Fruit fly (Drosophila melanogaster) whole organism, embryonic: ENCODE data around the gene Arp3.
A peak's percentile ranks its signal among the peaks of the same experiment; 100 is the strongest.

ENCODE experiments used
- Atf6 ChIP-seq: fragments of 200-800 bp; sonication (Bioruptor generic); IDR thresholded peaks from 2 replicates; pipeline ENCODE4 v1.3.6; 2022; ENCODE audit warnings: missing biosample characterization, missing genetic modification characterization
- Bgb ChIP-seq: fragments of 200-800 bp; sonication (Bioruptor generic); IDR thresholded peaks from 2 replicates; pipeline ENCODE4 v1.3.6; 2022; ENCODE audit warnings: missing biosample characterization, missing genetic modification characterization; ENCODE audit not compliant: partially characterized antibody
- Blimp-1 ChIP-seq: fragments of 200-800 bp; sonication (Bioruptor generic); optimal IDR thresholded peaks from 3 replicates; lab custom pipeline; 2018; ENCODE audit warnings: missing biosample characterization, missing genetic modification characterization, mild to moderate bottlenecking, moderate library complexity, missing genetic modification reagents
- CG10267 ChIP-seq: fragments of 200-800 bp; sonication (Bioruptor generic); optimal IDR thresholded peaks from 2 replicates; lab custom pipeline; 2018; ENCODE audit warnings: missing biosample characterization, mild to moderate bottlenecking, missing genetic modification characterization, moderate library complexity
- CG10274 ChIP-seq: fragments of 200-800 bp; sonication (Bioruptor generic); optimal IDR thresholded peaks from 3 replicates; lab custom pipeline; 2017; ENCODE audit warnings: missing biosample characterization, mild to moderate bottlenecking, missing genetic modification characterization
- CG10654 ChIP-seq: fragments of 200-800 bp; sonication (Bioruptor generic); optimal IDR thresholded peaks from 2 replicates; lab custom pipeline; 2016; ENCODE audit warnings: missing biosample characterization, missing genetic modification characterization
- CG12104 ChIP-seq: fragments of 200-800 bp; sonication (Bioruptor generic); optimal IDR thresholded peaks from 3 replicates; lab custom pipeline; 2016; ENCODE audit warnings: missing biosample characterization, missing genetic modification characterization
- CG12659 ChIP-seq: fragments of 200-800 bp; sonication (Bioruptor generic); optimal IDR thresholded peaks from 3 replicates; lab custom pipeline; 2017; ENCODE audit warnings: mild to moderate bottlenecking, missing biosample characterization, missing genetic modification reagents, missing genetic modification characterization
- CG13123 ChIP-seq: fragments of 200-800 bp; sonication (Bioruptor generic); optimal IDR thresholded peaks from 2 replicates; lab custom pipeline; 2016; ENCODE audit warnings: missing biosample characterization, missing genetic modification characterization
- CG13296 ChIP-seq: fragments of 200-800 bp; sonication (Bioruptor generic); optimal IDR thresholded peaks from 3 replicates; lab custom pipeline; 2018; ENCODE audit warnings: missing biosample characterization, mild to moderate bottlenecking, missing genetic modification characterization
- CG13624 ChIP-seq: fragments of 200-800 bp; sonication (Bioruptor generic); optimal IDR thresholded peaks from 2 replicates; lab custom pipeline; 2016; ENCODE audit warnings: missing biosample characterization, missing genetic modification characterization
- CG14014 ChIP-seq: fragments of 200-800 bp; sonication (Bioruptor generic); IDR thresholded peaks from 2 replicates; pipeline ENCODE4 v1.3.6; 2022; ENCODE audit warnings: missing biosample characterization, missing genetic modification characterization
- CG16779 ChIP-seq: fragments of 200-800 bp; sonication (Bioruptor generic); IDR thresholded peaks from 2 replicates; pipeline ENCODE4 v1.3.6; 2022; ENCODE audit warnings: missing biosample characterization, missing genetic modification characterization
- CG16815 ChIP-seq: fragments of 200-800 bp; sonication (Bioruptor generic); optimal IDR thresholded peaks from 3 replicates; lab custom pipeline; 2017; ENCODE audit warnings: missing biosample characterization, mild to moderate bottlenecking, missing genetic modification characterization
- CG16863 ChIP-seq: fragments of 200-800 bp; sonication (Bioruptor generic); optimal IDR thresholded peaks from 3 replicates; lab custom pipeline; 2016; ENCODE audit warnings: missing biosample characterization, missing genetic modification characterization
- CG17328 ChIP-seq: fragments of 200-800 bp; sonication (Bioruptor generic); IDR thresholded peaks from 2 replicates; pipeline ENCODE4 v1.3.6; 2022; ENCODE audit warnings: missing biosample characterization, missing genetic modification characterization
- CG17359 ChIP-seq: fragments of 200-800 bp; sonication (Bioruptor generic); optimal IDR thresholded peaks from 3 replicates; lab custom pipeline; 2018; ENCODE audit warnings: missing biosample characterization, mild to moderate bottlenecking, missing genetic modification characterization, moderate library complexity
- CG17802 ChIP-seq: fragments of 200-800 bp; sonication (Bioruptor generic); optimal IDR thresholded peaks from 2 replicates; lab custom pipeline; 2018; ENCODE audit warnings: missing biosample characterization, mild to moderate bottlenecking, missing genetic modification characterization, moderate library complexity
- CG30431 ChIP-seq: fragments of 200-800 bp; sonication (Bioruptor generic); optimal IDR thresholded peaks from 2 replicates; lab custom pipeline; 2017; ENCODE audit warnings: missing biosample characterization, missing genetic modification characterization
- CG31388 ChIP-seq: fragments of 200-800 bp; sonication (Bioruptor generic); optimal IDR thresholded peaks from 2 replicates; lab custom pipeline; 2016; ENCODE audit warnings: missing biosample characterization, missing genetic modification characterization
- CG33213 ChIP-seq: fragments of 200-800 bp; sonication (Bioruptor generic); optimal IDR thresholded peaks from 3 replicates; lab custom pipeline; 2016; ENCODE audit warnings: missing biosample characterization, missing genetic modification characterization
- CG4282 ChIP-seq: fragments of 200-800 bp; sonication (Bioruptor generic); optimal IDR thresholded peaks from 2 replicates; lab custom pipeline; 2016; ENCODE audit warnings: missing biosample characterization, missing genetic modification characterization
- CG6854 ChIP-seq: fragments of 200-800 bp; sonication (Bioruptor generic); optimal IDR thresholded peaks from 3 replicates; lab custom pipeline; 2017; ENCODE audit warnings: missing biosample characterization, mild to moderate bottlenecking, missing genetic modification characterization
- CG7745 ChIP-seq: fragments of 200-800 bp; sonication (Bioruptor generic); optimal IDR thresholded peaks from 2 replicates; lab custom pipeline; 2018; ENCODE audit warnings: missing biosample characterization, mild to moderate bottlenecking, missing genetic modification characterization, moderate library complexity
- Doc3 ChIP-seq: fragments of 200-800 bp; sonication (Bioruptor generic); IDR thresholded peaks from 3 replicates; pipeline ENCODE4 v1.3.6; 2022; ENCODE audit warnings: missing biosample characterization, missing genetic modification characterization; ENCODE audit not compliant: partially characterized antibody
- Hmr ChIP-seq: fragments of 200-800 bp; sonication (Bioruptor generic); optimal IDR thresholded peaks from 3 replicates; lab custom pipeline; 2017; ENCODE audit warnings: mild to moderate bottlenecking, missing biosample characterization, missing genetic modification reagents, missing genetic modification characterization
- Hsf ChIP-seq: fragments of 200-800 bp; sonication (Bioruptor generic); optimal IDR thresholded peaks from 3 replicates; lab custom pipeline; 2016; ENCODE audit warnings: missing biosample characterization, missing genetic modification characterization
- NK7.1 ChIP-seq: fragments of 200-800 bp; sonication (Bioruptor generic); optimal IDR thresholded peaks from 3 replicates; lab custom pipeline; 2016; ENCODE audit warnings: missing biosample characterization, missing genetic modification characterization
- NfI ChIP-seq: fragments of 200-800 bp; sonication (Bioruptor generic); optimal IDR thresholded peaks from 3 replicates; lab custom pipeline; 2018; ENCODE audit warnings: missing biosample characterization, mild to moderate bottlenecking, missing genetic modification characterization, moderate library complexity
- Scr ChIP-seq: fragments of 200-800 bp; sonication (Bioruptor generic); IDR thresholded peaks from 2 replicates; pipeline ENCODE4 v1.3.6; 2022; ENCODE audit warnings: missing biosample characterization, missing genetic modification characterization; ENCODE audit not compliant: partially characterized antibody
- Sox100B ChIP-seq: fragments of 200-800 bp; sonication (Bioruptor generic); optimal IDR thresholded peaks from 3 replicates; lab custom pipeline; 2018; ENCODE audit warnings: missing biosample characterization, mild to moderate bottlenecking, missing genetic modification characterization
- Sry-β ChIP-seq: fragments of 200-800 bp; sonication (Bioruptor generic); optimal IDR thresholded peaks from 2 replicates; lab custom pipeline; 2018; ENCODE audit warnings: missing biosample characterization, mild to moderate bottlenecking, missing genetic modification characterization, moderate library complexity
- Vsx1 ChIP-seq: fragments of 200-800 bp; sonication (Bioruptor generic); optimal IDR thresholded peaks from 2 replicates; lab custom pipeline; 2017; ENCODE audit warnings: missing biosample characterization, mild to moderate bottlenecking, missing genetic modification characterization, missing genetic modification reagents
- Xrp1 ChIP-seq: fragments of 200-800 bp; sonication (Bioruptor generic); IDR thresholded peaks from 2 replicates; pipeline ENCODE4 v1.3.6; 2022; ENCODE audit warnings: missing biosample characterization, missing genetic modification characterization
- ac ChIP-seq: fragments of 200-800 bp; sonication (Bioruptor generic); optimal IDR thresholded peaks from 3 replicates; lab custom pipeline; 2017; ENCODE audit warnings: missing biosample characterization, mild to moderate bottlenecking, missing genetic modification characterization
- al ChIP-seq: fragments of 200-800 bp; sonication (Bioruptor generic); IDR thresholded peaks from 2 replicates; pipeline ENCODE4 v1.3.6; 2022; ENCODE audit warnings: missing biosample characterization, missing genetic modification characterization
- btn ChIP-seq: fragments of 200-800 bp; sonication (Bioruptor generic); optimal IDR thresholded peaks from 2 replicates; lab custom pipeline; 2016; ENCODE audit warnings: missing biosample characterization, missing genetic modification characterization
- h ChIP-seq: fragments of >200 bp; optimal IDR thresholded peaks from 2 replicates; lab custom pipeline; 2017
- her ChIP-seq: fragments of 200-800 bp; sonication (Bioruptor generic); optimal IDR thresholded peaks from 2 replicates; lab custom pipeline; 2016; ENCODE audit warnings: missing biosample characterization, missing genetic modification characterization
- ken ChIP-seq: fragments of 200-800 bp; sonication (Bioruptor generic); IDR thresholded peaks from 3 replicates; pipeline ENCODE4 v1.3.6; 2022; ENCODE audit warnings: missing biosample characterization, missing genetic modification characterization
- nmo ChIP-seq: fragments of 200-800 bp; sonication (Bioruptor generic); optimal IDR thresholded peaks from 2 replicates; lab custom pipeline; 2018; ENCODE audit warnings: missing biosample characterization, mild to moderate bottlenecking, missing genetic modification characterization, moderate library complexity
- otp ChIP-seq: fragments of 200-800 bp; sonication (Bioruptor generic); IDR thresholded peaks from 3 replicates; pipeline ENCODE4, ENCODE4 v1.3.6; 2022; ENCODE audit warnings: missing biosample characterization, missing genetic modification characterization
- pzg ChIP-seq: fragments of 200-800 bp; sonication (Bioruptor generic); optimal IDR thresholded peaks from 3 replicates; lab custom pipeline; 2018; ENCODE audit warnings: missing biosample characterization, mild to moderate bottlenecking, missing genetic modification characterization, moderate library complexity
- ranshi ChIP-seq: fragments of 200-800 bp; sonication (Bioruptor generic); IDR thresholded peaks from 2 replicates; pipeline ENCODE4 v1.3.6; 2022; ENCODE audit warnings: missing biosample characterization, missing genetic modification characterization
- ro ChIP-seq: fragments of 200-800 bp; sonication (Bioruptor generic); IDR thresholded peaks from 2 replicates; pipeline ENCODE4 v1.3.6; 2022; ENCODE audit warnings: missing biosample characterization, missing genetic modification characterization
- sqz ChIP-seq: fragments of 200-800 bp; sonication (Bioruptor generic); optimal IDR thresholded peaks from 3 replicates; lab custom pipeline; 2018; ENCODE audit warnings: missing biosample characterization, mild to moderate bottlenecking, missing genetic modification characterization
- toy ChIP-seq: fragments of 200-800 bp; sonication (Bioruptor generic); IDR thresholded peaks from 2 replicates; pipeline ENCODE4 v1.3.6; 2022; ENCODE audit warnings: missing biosample characterization, missing genetic modification characterization
- ttk ChIP-seq: fragments of 200-800 bp; sonication (Bioruptor generic); IDR thresholded peaks from 2 replicates; pipeline ENCODE4 v2.1.2; 2022; ENCODE audit warnings: missing biosample characterization, missing genetic modification characterization
- twi ChIP-seq: fragments of 200-800 bp; optimal IDR thresholded peaks from 2 replicates; lab custom pipeline; 2019; ENCODE audit warnings: missing biosample characterization, mild to moderate bottlenecking, missing genetic modification characterization, moderate library complexity
- usp ChIP-seq: fragments of >200 bp; optimal IDR thresholded peaks from 2 replicates; lab custom pipeline; 2017; ENCODE audit warnings: missing biosample characterization, missing genetic modification characterization
- vvl ChIP-seq: fragments of 200-800 bp; sonication (Bioruptor generic); IDR thresholded peaks from 2 replicates; pipeline ENCODE4 v1.3.6; 2022; ENCODE audit warnings: missing biosample characterization, missing genetic modification characterization

Gene Arp3

DNA sequence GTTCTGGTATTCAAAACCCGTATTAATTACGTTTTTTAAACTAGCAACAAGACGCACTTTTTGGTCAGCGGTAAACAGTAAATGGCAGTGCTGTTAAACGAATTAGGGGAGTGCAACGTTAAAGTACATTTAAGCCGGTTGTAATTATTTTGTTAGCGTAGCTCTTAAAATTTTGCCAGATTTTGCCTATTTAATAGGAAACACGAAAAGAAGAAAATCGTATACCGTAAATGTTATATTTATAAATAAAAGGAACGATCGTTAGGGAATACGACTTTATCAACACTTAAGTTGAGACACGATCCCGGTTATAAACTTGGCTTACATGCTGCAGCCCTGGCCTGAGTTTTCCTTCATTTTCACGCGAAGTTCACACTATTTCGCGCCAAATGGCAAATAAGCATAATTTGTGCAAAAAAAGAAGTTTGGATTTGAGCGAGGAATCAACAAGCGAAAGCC lies 21.8 kb upstream of the Arp3 start, which contains the start of the genes Setx and mus301 (continued):
- TF ChIP-seq otp (GFP tag; lab: Robert Waterston, UW) (no peak), CG31388 (peak; percentile 55), CG13123 (GFP tag; lab: Kevin White, UChicago) (peak; percentile 75), Doc3 (GFP tag; lab: Robert Waterston, UW) (no peak), Sox100B (GFP tag; lab: Kevin White, UChicago) (peak; percentile 70), Scr (no peak; the same call in 1 of the 2 replicates), nmo (GFP tag; lab: Kevin White, UChicago) (peak; percentile 89), CG16863 (GFP tag; lab: Kevin White, UChicago) (peak; percentile 68), Hmr (GFP tag; lab: Kevin White, UChicago) (peak; percentile 92), CG6854 (GFP tag; lab: Kevin White, UChicago) (no peak), CG17328 (GFP tag; lab: Robert Waterston, UW) (peak; percentile 63), Xrp1 (GFP tag; lab: Robert Waterston, UW) (peak; percentile 79), CG16779 (GFP tag; lab: Robert Waterston, UW) (no peak), CG12104 (GFP tag; lab: Kevin White, UChicago) (peak; percentile 66), CG12659 (GFP tag; lab: Kevin White, UChicago) (peak; percentile 94), CG33213 (GFP tag; lab: Kevin White, UChicago) (peak; percentile 90), btn (GFP tag; lab: Kevin White, UChicago) (peak; percentile 58), CG17802 (tag; lab: Kevin White, UChicago) (peak; percentile 35), toy (GFP tag; lab: Robert Waterston, UW) (no peak), Atf6 (GFP tag; lab: Robert Waterston, UW) (peak; percentile 68), her (GFP tag; lab: Kevin White, UChicago) (peak; percentile 36), CG10267 (tag; lab: Kevin White, UChicago) (peak; percentile 98), CG14014 (GFP tag; lab: Robert Waterston, UW) (peak; percentile 72), h (lab: Kevin White, UChicago) (no peak), Hsf (GFP tag; lab: Kevin White, UChicago) (peak; percentile 89), ac (GFP tag; lab: Kevin White, UChicago) (no peak), usp (GFP tag; lab: Kevin White, UChicago) (no peak), CG10274 (GFP tag; lab: Kevin White, UChicago) (peak; percentile 9), sqz (GFP tag; lab: Kevin White, UChicago) (no peak), Vsx1 (no peak), Bgb (GFP tag; lab: Robert Waterston, UW) (no peak), twi (no peak), CG13296 (GFP tag; lab: Kevin White, UChicago) (peak; percentile 60), ro (GFP tag; lab: Robert Waterston, UW) (0 out of 2 replicates have a peak, but pooled peaks have one; percentile 40), al (GFP tag; lab: Robert Waterston, UW) (peak; percentile 60), Sry-β (GFP tag; lab: Kevin White, UChicago) (no peak), CG7745 (no peak), CG13624 (GFP tag; lab: Kevin White, UChicago) (peak; percentile 91), Blimp-1 (GFP tag; lab: Kevin White, UChicago) (no peak), CG17359 (tag; lab: Kevin White, UChicago) (no peak), vvl (GFP tag; lab: Robert Waterston, UW) (peak; percentile 81), CG10654 (GFP tag; lab: Kevin White, UChicago) (peak; percentile 80), CG16815 (GFP tag; lab: Kevin White, UChicago) (peak; percentile 70), CG30431 (GFP tag; lab: Kevin White, UChicago) (peak; percentile 29), NK7.1 (GFP tag; lab: Kevin White, UChicago) (peak; percentile 23), CG4282 (GFP tag; lab: Kevin White, UChicago) (peak; percentile 83), pzg (peak; percentile 90), NfI (GFP tag; lab: Kevin White, UChicago) (peak; percentile 80), ken (peak; percentile 70; the same call in 1 of the 3 replicates), ranshi (GFP tag; lab: Robert Waterston, UW) (peak; percentile 68; the same call in 1 of the 2 replicates), ttk (GFP tag; lab: Robert Waterston, UW) (peak; percentile 54; the same call in 1 of the 2 replicates)
